Worm (Caenorhabditis elegans): ENCODE results near the gene sea-1.

Gene sea-1

DNA sequence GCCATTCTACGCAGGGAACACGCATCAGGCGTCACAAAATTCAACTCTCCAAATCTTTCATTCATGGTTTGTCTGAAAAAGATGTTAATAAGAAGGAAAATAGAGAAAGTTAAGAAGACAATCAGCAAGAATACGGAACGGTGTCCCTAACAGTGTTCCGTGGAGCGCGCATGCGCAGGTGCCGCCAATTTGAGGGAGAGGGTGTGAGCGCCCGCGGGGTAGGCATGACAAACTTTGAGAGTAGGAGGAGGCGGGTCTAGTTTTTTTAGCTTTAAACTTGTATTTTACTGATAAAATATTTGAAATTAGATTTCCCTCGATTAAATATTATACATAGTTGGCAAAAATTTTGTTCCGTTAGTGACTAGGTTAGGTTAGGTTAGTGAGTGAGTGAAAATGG is 7.0 kb upstream of the sea-1 start:
- TF ChIP-seq aly-2 (tag; optimal IDR thresholded peaks at IDR 0.05) (no peak), hlh-11 (tag; optimal IDR thresholded peaks at IDR 0.05) (no peak), php-3 (GFP tag; IDR thresholded peaks at IDR 0.05) (no peak), fos-1 (tag; optimal IDR thresholded peaks at IDR 0.05) (no peak), ceh-82 (tag; optimal IDR thresholded peaks at IDR 0.05) (no peak), nhr-76 (tag; optimal IDR thresholded peaks at IDR 0.05) (no peak), unc-62 (GFP tag; optimal IDR thresholded peaks at IDR 0.05 in 1 of 2) (no peak), unc-62 (tag; optimal IDR thresholded peaks at IDR 0.05) (no peak), ZK546.5 (tag; optimal IDR thresholded peaks at IDR 0.05) (no peak), R02D3.7 (tag; optimal IDR thresholded peaks at IDR 0.05) (no peak), nhr-6 (tag; optimal IDR thresholded peaks at IDR 0.05) (no peak), zag-1 (tag; optimal IDR thresholded peaks at IDR 0.05) (no peak), lsy-2 (tag; optimal IDR thresholded peaks at IDR 0.05) (no peak), ceh-62 (tag; optimal IDR thresholded peaks at IDR 0.05) (no peak)

DNA sequence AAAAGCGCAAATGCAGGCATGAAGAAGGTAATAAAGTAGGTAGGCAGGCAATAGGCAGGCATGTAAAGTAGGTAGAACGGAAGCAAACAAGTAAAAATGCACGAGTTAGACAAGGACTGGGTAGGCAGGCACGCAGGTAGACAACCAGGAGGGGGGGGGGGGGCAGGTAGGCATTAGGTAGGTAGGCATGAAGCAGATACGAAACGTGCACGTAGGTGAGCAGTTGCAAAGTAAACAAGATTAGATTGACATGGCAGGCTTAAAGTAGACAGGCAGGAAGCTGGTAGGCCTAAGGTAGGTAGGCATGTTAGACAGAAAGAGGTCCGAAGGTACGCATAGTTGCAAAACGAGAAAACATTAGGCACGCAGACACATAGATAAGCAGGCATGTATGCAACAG is 5.6 kb upstream of the sea-1 start:
- TF ChIP-seq ceh-20 (GFP tag; IDR thresholded peaks at IDR 0.05) (no peak), unc-62 (GFP tag; optimal IDR thresholded peaks at IDR 0.05 in 1 of 2) (peak in 1 of 2 experiments; percentile 92), unc-62 (tag; optimal IDR thresholded peaks at IDR 0.05) (no peak)

DNA sequence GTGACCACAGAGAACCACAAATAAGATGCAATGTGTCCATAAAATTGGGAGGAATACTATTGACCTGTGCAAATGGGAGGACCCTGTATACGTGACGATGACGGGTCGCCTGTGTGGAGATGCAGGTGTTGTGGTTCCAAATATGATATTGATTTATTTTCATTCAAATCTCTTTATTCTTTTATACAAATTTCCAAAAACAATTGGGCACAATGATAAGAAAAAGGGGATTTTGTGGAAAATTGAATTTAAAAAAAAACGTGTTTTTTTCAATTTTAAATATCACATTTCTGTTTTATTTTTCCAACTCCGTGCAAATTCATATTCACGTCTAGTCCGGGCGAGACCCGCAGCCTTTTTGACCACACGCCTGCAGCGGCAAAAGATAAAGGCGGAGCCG is 1.8 kb upstream of the sea-1 start, which contains the start of gene F19B10.2:
Gene F19B10.2 (plus strand): TSS at position 301 of the 400 bp plus-strand sequence.
- TF ChIP-seq daf-16 (GFP tag; optimal IDR thresholded peaks at IDR 0.05) = no peak
- TF ChIP-seq daf-16 (tag; optimal IDR thresholded peaks at IDR 0.05) = no peak

DNA sequence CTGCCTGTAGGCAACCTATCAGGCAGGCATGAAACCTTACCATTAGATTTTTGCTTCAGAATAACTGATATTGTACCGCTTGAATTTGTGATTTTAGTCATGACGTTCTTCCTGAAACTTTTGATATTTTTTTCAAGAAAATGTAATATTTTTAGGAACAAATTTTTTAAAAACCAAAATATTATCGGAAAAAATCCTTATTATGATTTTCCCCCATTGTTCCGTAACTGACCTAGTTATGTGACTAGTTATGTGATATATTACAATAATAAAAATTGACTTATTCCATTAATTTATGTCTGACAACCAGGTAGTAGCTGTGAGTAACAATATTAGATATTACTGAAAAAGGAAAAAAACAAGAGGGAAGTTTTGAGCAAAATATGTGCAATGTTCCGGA is 2.4 kb downstream of the sea-1 start, which contains the start of gene srx-98:
Gene srx-98 (minus strand): TSS at position 101 of the 400 bp plus-strand sequence.
- TF ChIP-seq aha-1 (tag) (no peak), lim-7 (GFP tag; IDR thresholded peaks at IDR 0.05) (no peak), rbr-2 (tag; optimal IDR thresholded peaks at IDR 0.05) (no peak), unc-130 (GFP tag; optimal IDR thresholded peaks at IDR 0.05) (no peak), pha-4 (GFP tag; IDR thresholded peaks at IDR 0.05) (no peak), pha-4 (tag; optimal IDR thresholded peaks at IDR 0.05) (no peak), vab-7 (GFP tag; IDR thresholded peaks at IDR 0.05) (no peak), dve-1 (tag; optimal IDR thresholded peaks at IDR 0.05; ENCODE audit: insufficient read depth) (no peak), nhr-102 (tag; optimal IDR thresholded peaks at IDR 0.05) (no peak), nhr-41 (GFP tag; IDR thresholded peaks at IDR 0.05) (no peak), ZK546.5 (tag; optimal IDR thresholded peaks at IDR 0.05) (no peak), tag-97 (GFP tag; IDR thresholded peaks at IDR 0.05) (no peak), jun-1 (tag; optimal IDR thresholded peaks at IDR 0.05) (no peak)

DNA sequence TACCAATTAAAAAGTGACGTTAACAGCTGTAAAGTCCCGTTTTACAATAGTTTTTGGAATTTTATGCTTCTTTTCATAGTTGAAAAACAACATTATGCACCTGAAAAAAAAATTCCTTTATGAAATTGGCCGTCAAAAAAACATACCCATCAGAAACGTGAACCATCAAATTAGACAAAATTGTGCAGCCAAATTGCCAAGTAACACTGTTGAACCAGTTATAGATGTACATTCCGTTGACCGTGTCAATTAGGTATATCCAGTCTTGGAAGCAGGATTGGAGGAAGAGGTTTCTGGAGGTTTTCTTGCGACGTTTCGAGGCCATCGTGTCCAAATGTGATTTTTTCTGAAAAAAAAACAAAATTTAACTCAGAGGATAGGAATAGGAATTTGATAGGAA is 4.1 kb downstream of the sea-1 start, which contains the start of gene srx-97:
Gene srx-97 (minus strand): TSS at position 101 of the 400 bp plus-strand sequence.
- TF ChIP-seq nhr-76 (tag; optimal IDR thresholded peaks at IDR 0.05) (no peak), madf-5 (GFP tag; IDR thresholded peaks at IDR 0.05) (0 out of 4 replicates have a peak, but pooled peaks of 1 of the 2 experiments have one; percentile 7)

DNA sequence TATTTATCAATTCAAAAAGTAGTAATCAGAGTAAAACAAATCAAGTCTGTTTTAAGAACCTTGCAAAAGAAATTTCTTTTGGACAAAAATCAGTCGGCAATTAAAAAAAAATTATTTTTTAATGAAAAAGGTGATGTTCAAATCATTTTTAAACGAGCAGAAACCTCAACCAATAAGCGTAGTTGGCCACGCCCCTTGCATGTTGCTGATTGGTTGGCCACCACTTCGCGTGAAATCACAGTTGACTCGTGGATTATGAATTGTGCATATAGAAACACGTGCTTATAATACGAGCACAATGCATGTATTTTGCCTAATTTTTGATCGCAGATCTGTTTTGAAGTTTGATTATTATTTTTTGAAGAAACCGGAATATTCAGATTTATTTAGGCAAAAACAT is 8.2 kb downstream of the sea-1 start:
- TF ChIP-seq dmd-8 (GFP tag; IDR thresholded peaks at IDR 0.05) = no peak
- no peak for TF ChIP-seq dmd-9 (GFP tag; IDR thresholded peaks at IDR 0.05)
- no peak for TF ChIP-seq hmg-1.1 (GFP tag; IDR thresholded peaks at IDR 0.05)
- TF ChIP-seq nhr-102 (tag; optimal IDR thresholded peaks at IDR 0.05) = no peak
- no peak for TF ChIP-seq F10B5.3 (tag; optimal IDR thresholded peaks at IDR 0.05)
- TF ChIP-seq tag-97 (GFP tag; IDR thresholded peaks at IDR 0.05) = no peak
- TF ChIP-seq rbr-2 (tag; optimal IDR thresholded peaks at IDR 0.05) = no peak
- no peak for TF ChIP-seq pha-4 (GFP tag; IDR thresholded peaks at IDR 0.05)
- TF ChIP-seq pha-4 (tag; optimal IDR thresholded peaks at IDR 0.05) = no peak
- TF ChIP-seq unc-130 (GFP tag; optimal IDR thresholded peaks at IDR 0.05) = no peak
- TF ChIP-seq gei-8 (GFP tag; optimal IDR thresholded peaks at IDR 0.05) = no peak
- no peak for TF ChIP-seq lin-13 (GFP tag; optimal IDR thresholded peaks at IDR 0.05)
- no peak for TF ChIP-seq ama-1 (optimal IDR thresholded peaks at IDR 0.05)
- no peak for TF ChIP-seq unc-62 (GFP tag; optimal IDR thresholded peaks at IDR 0.05 in 1 of 2)
- no peak for TF ChIP-seq unc-62 (tag; optimal IDR thresholded peaks at IDR 0.05)
- no peak for TF ChIP-seq php-3 (GFP tag; IDR thresholded peaks at IDR 0.05)
- TF ChIP-seq ceh-82 (tag; optimal IDR thresholded peaks at IDR 0.05) = no peak
- no peak for TF ChIP-seq fkh-10 (GFP tag; optimal IDR thresholded peaks at IDR 0.05)
- no peak for TF ChIP-seq spr-1 (tag; optimal IDR thresholded peaks at IDR 0.05)
- TF ChIP-seq aly-2 (tag; optimal IDR thresholded peaks at IDR 0.05) = no peak
- TF ChIP-seq T20F7.1 (GFP tag; optimal IDR thresholded peaks at IDR 0.05) = no peak
- no peak for TF ChIP-seq lsy-2 (tag; optimal IDR thresholded peaks at IDR 0.05)

Data from whole organism, L4 larva.